Worm (Caenorhabditis elegans) whole organism, young adult: ENCODE results near the gene Y67A10A.3.

Source experiments
- B0035.1 ChIP-seq: sonication (generic microtip); optimal IDR thresholded peaks from 2 replicates; lab custom pipeline; 2016; ENCODE audit warnings: missing genetic modification characterization, mild to moderate bottlenecking, missing compliant biosample characterization, missing genotype, missing genetic modification reagents
- B0261.1 ChIP-seq: sonication (generic microtip); optimal IDR thresholded peaks from 2 replicates; lab custom pipeline; 2016; ENCODE audit warnings: mild to moderate bottlenecking, missing genetic modification characterization, moderate library complexity, missing compliant biosample characterization
- F10E7.11 ChIP-seq: sonication (generic microtip); optimal IDR thresholded peaks from 2 replicates; lab custom pipeline; 2017; ENCODE audit warnings: mild to moderate bottlenecking, missing genetic modification characterization, moderate library complexity, missing compliant biosample characterization
- K12H6.12 ChIP-seq: fragments of 200-800 bp; sonication (Bioruptor generic); optimal IDR thresholded peaks from 2 replicates; lab custom pipeline; 2018; ENCODE audit warnings: mild to moderate bottlenecking, missing genetic modification characterization, missing compliant biosample characterization
- T07F8.4 ChIP-seq: sonication (generic microtip); optimal IDR thresholded peaks from 2 replicates; lab custom pipeline; 2016; ENCODE audit warnings: mild to moderate bottlenecking, missing genetic modification characterization, moderate library complexity, missing compliant biosample characterization
- Y56A3A.18 ChIP-seq: fragments of 200-800 bp; sonication (Bioruptor generic); IDR thresholded peaks from 2 replicates; pipeline ENCODE4 v1.3.6; 2022; ENCODE audit warnings: missing genetic modification reagents, missing genetic modification characterization, missing compliant biosample characterization
- Y67H2A.10 ChIP-seq: fragments of 200-800 bp; sonication (Bioruptor generic); conservative IDR thresholded peaks from 2 replicates; pipeline ENCODE4 v1.3.6; 2022; ENCODE audit warnings: missing genetic modification reagents, missing genetic modification characterization, missing compliant biosample characterization
- Y95B8A.8 ChIP-seq: fragments of 200-800 bp; sonication (Bioruptor generic); IDR thresholded peaks from 2 replicates; pipeline ENCODE4 v1.3.6; 2022; ENCODE audit warnings: missing genetic modification reagents, missing genetic modification characterization, missing compliant biosample characterization
- aptf-2 ChIP-seq: fragments of 200-800 bp; sonication (Bioruptor generic); conservative IDR thresholded peaks from 2 replicates; pipeline ENCODE4 v1.3.6; 2022; ENCODE audit warnings: missing genetic modification reagents, missing genetic modification characterization, missing compliant biosample characterization
- atf-7 ChIP-seq: sonication (generic microtip); optimal IDR thresholded peaks from 2 replicates; lab custom pipeline; 2017; ENCODE audit warnings: mild to moderate bottlenecking, missing genetic modification characterization, missing compliant biosample characterization
- attf-6 ChIP-seq: fragments of 200-800 bp; sonication (Bioruptor generic); IDR thresholded peaks from 2 replicates; pipeline ENCODE4 v1.3.6; 2022; ENCODE audit warnings: missing genetic modification reagents, missing genetic modification characterization, missing compliant biosample characterization
- bed-2 ChIP-seq: fragments of 200-800 bp; sonication (Bioruptor generic); IDR thresholded peaks from 2 replicates; pipeline ENCODE4 v1.3.6; 2022; ENCODE audit warnings: missing genetic modification reagents, missing genetic modification characterization, missing compliant biosample characterization
- ccch-3 ChIP-seq: fragments of 200-800 bp; sonication (Bioruptor generic); optimal IDR thresholded peaks from 2 replicates; lab custom pipeline; 2018; ENCODE audit warnings: mild to moderate bottlenecking, missing genetic modification characterization, missing compliant biosample characterization
- cebp-2 ChIP-seq: fragments of 200-800 bp; sonication (Bioruptor generic); IDR thresholded peaks from 2 replicates; pipeline ENCODE4 v1.3.6; 2022; ENCODE audit warnings: missing genetic modification characterization, missing compliant biosample characterization
- ceh-100 ChIP-seq: fragments of 200-800 bp; sonication (Bioruptor generic); IDR thresholded peaks from 2 replicates; pipeline ENCODE4 v1.3.6; 2022; ENCODE audit warnings: missing genetic modification reagents, missing genetic modification characterization, missing compliant biosample characterization
- ceh-58 ChIP-seq: fragments of 200-800 bp; sonication (Bioruptor generic); IDR thresholded peaks from 2 replicates; pipeline ENCODE4 v1.3.6; 2022; ENCODE audit warnings: missing genetic modification characterization, missing compliant biosample characterization
- fkh-3 ChIP-seq: sonication (generic microtip); optimal IDR thresholded peaks from 2 replicates; lab custom pipeline; 2016; ENCODE audit warnings: mild to moderate bottlenecking, missing genetic modification characterization, missing compliant biosample characterization
- hsf-1 ChIP-seq: fragments of 200-800 bp; sonication (Bioruptor generic); IDR thresholded peaks from 2 replicates; pipeline ENCODE4 v1.3.6; 2022; ENCODE audit warnings: missing genetic modification reagents, missing genetic modification characterization, missing compliant biosample characterization
- let-607 ChIP-seq, 2 experiments: fragments of 200-800 bp in 1 of 2; sonication (Bioruptor generic) in 1 of 2; sonication (generic microtip) in 1 of 2; optimal IDR thresholded peaks; 2 replicates each; lab custom pipeline; 2016 to 2018; ENCODE audit warnings: mild to moderate bottlenecking in 2 of 2, missing compliant biosample characterization in 2 of 2, missing genetic modification characterization in 2 of 2, moderate library complexity in 2 of 2, missing genotype in 1 of 2
- lin-26 ChIP-seq: fragments of 200-800 bp; sonication (Bioruptor generic); IDR thresholded peaks from 2 replicates; pipeline ENCODE4 v1.3.6; 2022; ENCODE audit warnings: missing genetic modification reagents, missing genetic modification characterization, missing compliant biosample characterization
- lin-54 ChIP-seq: fragments of 200-800 bp; sonication (Bioruptor generic); optimal IDR thresholded peaks from 2 replicates; lab custom pipeline; 2018; ENCODE audit warnings: mild to moderate bottlenecking, missing genetic modification characterization, missing compliant biosample characterization
- madf-3 ChIP-seq: fragments of 200-800 bp; sonication (Bioruptor generic); IDR thresholded peaks from 2 replicates; pipeline ENCODE4 v1.3.6; 2022; ENCODE audit warnings: missing genetic modification reagents, missing genetic modification characterization, missing compliant biosample characterization
- mcd-1 ChIP-seq: fragments of 200-800 bp; sonication (Bioruptor generic); IDR thresholded peaks from 2 replicates; pipeline ENCODE4 v1.3.6; 2022; ENCODE audit warnings: missing genetic modification reagents, missing genetic modification characterization, missing compliant biosample characterization
- mes-4 ChIP-seq: sonication (generic microtip); optimal IDR thresholded peaks from 2 replicates; lab custom pipeline; 2016; ENCODE audit warnings: missing genotype, missing genetic modification characterization, missing compliant biosample characterization
- nfyb-1 ChIP-seq: fragments of 200-800 bp; sonication (Bioruptor generic); IDR thresholded peaks from 2 replicates; pipeline ENCODE4 v1.3.6; 2022; ENCODE audit warnings: missing genetic modification reagents, missing genetic modification characterization, missing compliant biosample characterization
- pbrm-1 ChIP-seq: fragments of 200-800 bp; sonication (Bioruptor generic); IDR thresholded peaks from 2 replicates; pipeline ENCODE4 v1.3.6; 2022; ENCODE audit warnings: missing genetic modification reagents, missing genetic modification characterization, missing compliant biosample characterization
- rec-8 ChIP-seq, 2 experiments: sonication (generic microtip); optimal IDR thresholded peaks; 2 replicates each; lab custom pipeline; 2016; ENCODE audit warnings: mild to moderate bottlenecking in 2 of 2, missing genetic modification characterization in 2 of 2, missing genetic modification reagents in 2 of 2, missing genotype in 2 of 2, missing biosample characterization in 1 of 2, missing compliant biosample characterization in 1 of 2, moderate library complexity in 1 of 2
- repo-1 ChIP-seq: sonication (generic microtip); optimal IDR thresholded peaks from 2 replicates; lab custom pipeline; 2017; ENCODE audit warnings: mild to moderate bottlenecking, missing genetic modification characterization, missing compliant biosample characterization
- snpc-4 ChIP-seq, 5 experiments: fragments of 150-350 bp in 1 of 5; sonication (generic microtip) in 4 of 5; optimal IDR thresholded peaks; 2 replicates each; lab custom pipeline; 2014 to 2018; ENCODE audit warnings: missing genetic modification characterization in 5 of 5, missing biosample characterization in 3 of 5, antibody characterized with exemption in 2 of 5, mild to moderate bottlenecking in 2 of 5, missing compliant biosample characterization in 2 of 5, missing genotype in 2 of 5, moderate library complexity in 2 of 5, missing genetic modification reagents in 1 of 5
- xnd-1 ChIP-seq: sonication (generic microtip); optimal IDR thresholded peaks from 2 replicates; lab custom pipeline; 2016; ENCODE audit warnings: missing genotype, missing genetic modification reagents, missing genetic modification characterization, missing compliant biosample characterization
- ztf-28 ChIP-seq: fragments of 200-800 bp; sonication (Bioruptor generic); IDR thresholded peaks from 2 replicates; pipeline ENCODE4 v1.3.6; 2022; ENCODE audit warnings: missing genetic modification reagents, missing genetic modification characterization, missing compliant biosample characterization

The Y67A10A.3 gene

DNA sequence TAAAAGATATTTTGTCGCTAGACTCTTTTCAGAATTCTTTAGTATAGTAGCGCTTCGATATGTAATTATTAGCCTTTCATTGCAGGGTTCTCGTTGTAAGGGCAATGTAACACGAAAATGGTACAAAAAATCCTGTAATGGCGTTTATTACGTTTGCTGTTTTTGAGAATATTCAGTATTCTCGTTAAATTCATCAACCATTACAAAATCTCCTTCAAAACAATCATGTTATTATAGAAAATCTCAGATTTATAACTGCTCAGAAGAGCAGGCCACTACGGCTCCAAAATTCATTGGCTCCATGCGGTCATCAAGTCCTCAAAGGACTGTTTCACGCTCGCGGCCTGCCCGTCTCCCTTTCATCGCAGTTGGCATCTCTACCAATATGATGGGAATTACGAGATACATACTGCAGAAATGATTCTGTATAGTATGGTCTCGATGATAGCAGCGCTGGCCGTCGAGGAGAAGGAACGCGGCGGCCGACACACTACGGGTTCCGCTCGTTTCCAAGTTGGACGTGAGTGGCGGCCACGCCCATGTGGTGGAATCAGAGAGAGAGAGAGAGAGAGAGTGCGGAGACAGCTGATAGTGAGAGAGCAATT is 7.5 kb downstream of the Y67A10A.3 start (continued):
- TF ChIP-seq mcd-1 (GFP tag; lab: Robert Waterston, UW): peak; percentile 87
- peak; percentile 95 for TF ChIP-seq nfyb-1
- peak; percentile 19 to 77 for TF ChIP-seq let-607 (tag; optimal IDR thresholded peaks at IDR 0.05; lab: Kevin White, UChicago)
- TF ChIP-seq pbrm-1: peak; percentile 99
- peak; percentile 82 for TF ChIP-seq ceh-100 (GFP tag; lab: Robert Waterston, UW)
- peak; percentile 43 for TF ChIP-seq xnd-1 (tag; lab: Kevin White, UChicago)
- TF ChIP-seq, all 124 proteins: peak for 76

DNA sequence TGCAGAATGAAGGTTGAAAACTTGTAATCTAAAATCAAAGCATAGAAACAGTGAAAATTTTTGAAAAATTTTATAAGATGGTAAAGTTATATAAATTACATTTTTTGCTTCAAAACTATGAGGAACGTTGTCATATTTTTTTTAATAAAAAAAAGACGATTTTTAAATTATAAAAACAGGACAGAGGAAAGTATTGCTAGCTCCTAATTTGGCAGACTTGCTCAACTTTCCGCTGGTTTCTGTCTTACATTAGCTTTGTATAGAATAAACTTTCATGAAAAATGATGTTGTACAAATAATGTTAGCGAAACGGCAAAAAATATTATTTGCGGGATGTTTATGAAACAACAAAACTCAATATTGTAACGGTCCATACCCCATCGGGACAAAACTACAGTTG is 8.0 kb downstream of the Y67A10A.3 start, which contains the start of gene fbxa-83:
Gene fbxa-83 (minus strand): TSS at position 101 of the 400 bp plus-strand sequence.
- TF ChIP-seq repo-1 (tag; lab: Kevin White, UChicago) (no peak), B0035.1 (no peak), fkh-3 (tag; lab: Kevin White, UChicago) (no peak), T07F8.4 (tag; lab: Kevin White, UChicago) (no peak), cebp-2 (GFP tag; lab: Robert Waterston, UW) (no peak), K12H6.12 (no peak), hsf-1 (GFP tag; lab: Robert Waterston, UW) (no peak), mes-4 (tag; lab: Kevin White, UChicago) (no peak)

DNA sequence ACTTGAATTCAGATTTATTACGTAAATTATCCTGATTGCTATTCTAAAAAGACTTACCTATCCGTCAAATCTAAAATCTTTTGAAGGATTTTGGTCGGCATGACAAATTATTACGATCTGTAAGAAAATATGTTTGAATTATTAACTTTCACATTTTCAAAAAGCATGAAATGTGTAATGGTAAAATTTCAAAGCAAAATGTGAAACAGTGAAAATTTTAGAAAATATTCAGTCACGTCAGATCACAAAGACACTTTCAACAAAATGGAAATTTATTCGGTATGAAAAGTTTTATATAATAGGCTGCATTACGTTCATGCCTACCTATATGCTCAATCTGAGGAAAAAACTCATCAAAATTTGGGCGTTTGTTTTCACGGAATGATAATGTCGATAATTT is 12.6 kb downstream of the Y67A10A.3 start, which contains the start of gene fbxa-126:
Gene fbxa-126 (minus strand): TSS at position 101 of the 400 bp plus-strand sequence.
- TF ChIP-seq B0261.1 (tag; lab: Kevin White, UChicago) (no peak), ztf-28 (GFP tag; lab: Robert Waterston, UW) (no peak), ceh-58 (GFP tag; lab: Robert Waterston, UW) (no peak), lin-26 (GFP tag; lab: Robert Waterston, UW) (no peak), Y56A3A.18 (GFP tag; lab: Robert Waterston, UW) (no peak), hsf-1 (GFP tag; lab: Robert Waterston, UW) (no peak), Y95B8A.8 (GFP tag; lab: Robert Waterston, UW) (no peak), rec-8 (tag; optimal IDR thresholded peaks at IDR 0.05; lab: Kevin White, UChicago) (no peak), F10E7.11 (tag; lab: Kevin White, UChicago) (no peak), lin-54 (GFP tag; lab: Kevin White, UChicago) (no peak), madf-3 (GFP tag; lab: Robert Waterston, UW) (no peak), ccch-3 (no peak)

DNA sequence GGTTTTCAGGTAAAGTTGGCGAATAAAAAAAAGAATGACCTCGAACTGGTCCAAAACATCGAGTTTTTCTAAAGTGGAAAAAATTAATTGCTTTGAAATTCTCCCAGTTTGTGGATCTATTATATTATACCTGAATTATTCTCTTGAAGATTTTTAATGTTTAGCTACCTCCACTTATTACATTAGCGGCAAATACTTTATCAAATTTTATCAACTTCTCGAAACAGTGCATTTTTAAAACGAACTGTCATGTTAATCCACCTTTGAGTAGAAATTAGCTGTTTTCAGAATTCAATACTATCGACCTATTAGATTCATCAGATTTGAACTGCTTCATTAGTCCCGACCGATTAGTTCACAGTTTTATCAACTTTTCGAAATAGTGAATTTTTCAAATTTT is 16.2 kb downstream of the Y67A10A.3 start:
- TF ChIP-seq Y67H2A.10 (GFP tag; lab: Robert Waterston, UW): no peak
- TF ChIP-seq aptf-2 (GFP tag; lab: Robert Waterston, UW): no peak
- TF ChIP-seq bed-2: no peak
- no peak for TF ChIP-seq atf-7
- TF ChIP-seq attf-6 (GFP tag; lab: Robert Waterston, UW): peak; percentile 62; the same call in 1 of the 2 replicates
- TF ChIP-seq snpc-4 (GFP tag; optimal IDR thresholded peaks at IDR 0.05; lab: Kevin White, UChicago): no peak
- TF ChIP-seq snpc-4 (tag; optimal IDR thresholded peaks at IDR 0.05; lab: Kevin White, UChicago): peak in 2 of 4 experiments; percentile 24 to 69
